Fruit fly (Drosophila melanogaster) whole organism, embryonic: ENCODE results near the gene CG32052.

Source experiments
- B-H1 ChIP-seq: fragments of 200-800 bp; sonication (Bioruptor generic); IDR thresholded peaks from 3 replicates; pipeline ENCODE4 v1.3.6; 2022; ENCODE audit warnings: missing biosample characterization, missing genetic modification characterization
- BEAF-32 ChIP-seq: fragments of 200-800 bp; sonication (Bioruptor generic); optimal IDR thresholded peaks from 3 replicates; lab custom pipeline; 2017; ENCODE audit warnings: missing biosample characterization, missing genetic modification characterization, mild to moderate bottlenecking, moderate library complexity, missing genetic modification reagents
- CG11723 ChIP-seq: fragments of 200-800 bp; sonication (Bioruptor generic); optimal IDR thresholded peaks from 2 replicates; lab custom pipeline; 2017; ENCODE audit warnings: missing biosample characterization, mild to moderate bottlenecking, missing genetic modification characterization
- CG1233 ChIP-seq: fragments of 200-800 bp; sonication (Bioruptor generic); optimal IDR thresholded peaks from 4 replicates; lab custom pipeline; 2018; ENCODE audit warnings: missing biosample characterization, mild to moderate bottlenecking, missing genetic modification characterization
- CG12769 ChIP-seq: fragments of 200-800 bp; sonication (Bioruptor generic); optimal IDR thresholded peaks from 2 replicates; lab custom pipeline; 2019; ENCODE audit warnings: missing biosample characterization, mild to moderate bottlenecking, missing genetic modification characterization, moderate library complexity
- CG13287 ChIP-seq: fragments of 200-800 bp; sonication (Bioruptor generic); IDR thresholded peaks from 2 replicates; pipeline ENCODE4 v1.3.6; 2022; ENCODE audit warnings: missing biosample characterization, missing genetic modification characterization; ENCODE audit not compliant: partially characterized antibody
- CG15269 ChIP-seq: fragments of 200-800 bp; sonication (Bioruptor generic); optimal IDR thresholded peaks from 2 replicates; lab custom pipeline; 2018; ENCODE audit warnings: missing biosample characterization, mild to moderate bottlenecking, missing genetic modification characterization, moderate library complexity
- CG1603 ChIP-seq: fragments of 200-800 bp; sonication (Bioruptor generic); optimal IDR thresholded peaks from 2 replicates; lab custom pipeline; 2019; ENCODE audit warnings: missing biosample characterization, mild to moderate bottlenecking, missing genetic modification characterization, moderate library complexity
- CG17186 ChIP-seq: fragments of 200-800 bp; sonication (Bioruptor generic); optimal IDR thresholded peaks from 3 replicates; lab custom pipeline; 2017; ENCODE audit warnings: missing biosample characterization, missing genetic modification reagents, missing genetic modification characterization
- CG2116 ChIP-seq: fragments of 200-800 bp; sonication (Bioruptor generic); optimal IDR thresholded peaks from 3 replicates; lab custom pipeline; 2018; ENCODE audit warnings: missing biosample characterization, mild to moderate bottlenecking, missing genetic modification characterization
- CG2202 ChIP-seq: fragments of 200-800 bp; sonication (Bioruptor generic); optimal IDR thresholded peaks from 2 replicates; lab custom pipeline; 2018; ENCODE audit warnings: missing biosample characterization, mild to moderate bottlenecking, missing genetic modification characterization
- CG2712 ChIP-seq: fragments of 200-800 bp; optimal IDR thresholded peaks from 3 replicates; lab custom pipeline; 2019; ENCODE audit warnings: missing biosample characterization, mild to moderate bottlenecking, missing genetic modification characterization, moderate library complexity
- CG2875 ChIP-seq: fragments of 200-800 bp; sonication (Bioruptor generic); optimal IDR thresholded peaks from 2 replicates; lab custom pipeline; 2017; ENCODE audit warnings: missing biosample characterization, mild to moderate bottlenecking, missing genetic modification characterization, missing genetic modification reagents
- CG4360 ChIP-seq: fragments of 200-800 bp; sonication (Bioruptor generic); IDR thresholded peaks from 2 replicates; pipeline ENCODE4 v1.3.6; 2022; ENCODE audit warnings: missing biosample characterization, missing genetic modification characterization
- CG4820 ChIP-seq: fragments of 200-800 bp; sonication (Bioruptor generic); optimal IDR thresholded peaks from 3 replicates; lab custom pipeline; 2016; ENCODE audit warnings: missing biosample characterization, missing genetic modification characterization
- CG6791 ChIP-seq: fragments of 200-800 bp; sonication (Bioruptor generic); IDR thresholded peaks from 3 replicates; pipeline ENCODE4 v1.3.6; 2022; ENCODE audit warnings: missing biosample characterization, missing genetic modification characterization; ENCODE audit not compliant: partially characterized antibody
- CG7357 ChIP-seq: fragments of 200-800 bp; sonication (Bioruptor generic); IDR thresholded peaks from 3 replicates; pipeline ENCODE4 v1.3.6; 2022; ENCODE audit warnings: missing biosample characterization, missing genetic modification characterization
- CG9817 ChIP-seq: fragments of 200-800 bp; sonication (Bioruptor generic); optimal IDR thresholded peaks from 2 replicates; lab custom pipeline; 2018; ENCODE audit warnings: missing biosample characterization, mild to moderate bottlenecking, missing genetic modification characterization, moderate library complexity
- CHES-1-like ChIP-seq: fragments of 200-800 bp; sonication (Bioruptor generic); optimal IDR thresholded peaks from 2 replicates; lab custom pipeline; 2016; ENCODE audit warnings: missing biosample characterization, missing genetic modification characterization
- D19A ChIP-seq: fragments of 200-800 bp; optimal IDR thresholded peaks from 3 replicates; lab custom pipeline; 2019; ENCODE audit warnings: missing biosample characterization, mild to moderate bottlenecking, missing genetic modification characterization, moderate library complexity
- Fer2 ChIP-seq: fragments of 200-800 bp; sonication (Bioruptor generic); optimal IDR thresholded peaks from 2 replicates; lab custom pipeline; 2018; ENCODE audit warnings: missing biosample characterization, mild to moderate bottlenecking, missing genetic modification characterization, moderate library complexity
- GATAe ChIP-seq: fragments of 200-800 bp; sonication (Bioruptor generic); conservative IDR thresholded peaks from 2 replicates; pipeline ENCODE4 v1.3.6; 2022; ENCODE audit warnings: missing biosample characterization, missing genetic modification characterization
- Hand ChIP-seq: fragments of 200-800 bp; sonication (Bioruptor generic); optimal IDR thresholded peaks from 2 replicates; lab custom pipeline; 2017; ENCODE audit warnings: mild to moderate bottlenecking, missing biosample characterization, missing genetic modification reagents, missing genetic modification characterization
- Neu2 ChIP-seq: fragments of 200-800 bp; sonication (Bioruptor generic); optimal IDR thresholded peaks from 3 replicates; lab custom pipeline; 2016; ENCODE audit warnings: missing biosample characterization, missing genetic modification characterization, borderline replicate concordance
- Nf-YA ChIP-seq: fragments of 200-800 bp; sonication (Bioruptor generic); IDR thresholded peaks from 2 replicates; pipeline ENCODE4 v1.3.6; 2022; ENCODE audit warnings: missing biosample characterization, missing genetic modification characterization
- Opbp ChIP-seq: fragments of 200-800 bp; sonication (Bioruptor generic); IDR thresholded peaks from 3 replicates; pipeline ENCODE4 v1.3.6; 2022; ENCODE audit warnings: missing biosample characterization, missing genetic modification characterization; ENCODE audit not compliant: partially characterized antibody
- Optix ChIP-seq: fragments of 200-800 bp; sonication (Bioruptor generic); IDR thresholded peaks from 3 replicates; pipeline ENCODE4 v1.3.6; 2022; ENCODE audit warnings: missing biosample characterization, missing genetic modification characterization
- cato ChIP-seq: fragments of 200-800 bp; sonication (Bioruptor generic); optimal IDR thresholded peaks from 2 replicates; lab custom pipeline; 2016; ENCODE audit warnings: missing biosample characterization, missing genetic modification characterization, borderline replicate concordance
- crc ChIP-seq: fragments of 200-800 bp; sonication (Bioruptor generic); optimal IDR thresholded peaks from 2 replicates; lab custom pipeline; 2016; ENCODE audit warnings: missing biosample characterization, missing genetic modification characterization
- dmrt99B ChIP-seq: fragments of 200-800 bp; sonication (Bioruptor generic); optimal IDR thresholded peaks from 2 replicates; lab custom pipeline; 2018; ENCODE audit warnings: missing biosample characterization, mild to moderate bottlenecking, missing genetic modification characterization, moderate library complexity
- ems ChIP-seq: fragments of 200-800 bp; sonication (Bioruptor generic); optimal IDR thresholded peaks from 3 replicates; lab custom pipeline; 2016; ENCODE audit warnings: missing biosample characterization, missing genetic modification characterization
- esg ChIP-seq: fragments of 200-800 bp; sonication (Bioruptor generic); conservative IDR thresholded peaks from 2 replicates; pipeline ENCODE4 v1.3.6; 2022; ENCODE audit warnings: missing biosample characterization, missing genetic modification characterization
- fd96Cb ChIP-seq: fragments of 200-800 bp; sonication (Bioruptor generic); optimal IDR thresholded peaks from 2 replicates; lab custom pipeline; 2018; ENCODE audit warnings: missing biosample characterization, mild to moderate bottlenecking, missing genetic modification characterization, moderate library complexity
- gcm ChIP-seq: fragments of 200-800 bp; sonication (Bioruptor generic); optimal IDR thresholded peaks from 2 replicates; lab custom pipeline; 2019; ENCODE audit warnings: missing biosample characterization, mild to moderate bottlenecking, missing genetic modification characterization, moderate library complexity
- gfzf ChIP-seq: fragments of 200-800 bp; sonication (Bioruptor generic); optimal IDR thresholded peaks from 2 replicates; lab custom pipeline; 2016; ENCODE audit warnings: missing biosample characterization, mild to moderate bottlenecking, missing genetic modification characterization, moderate library complexity
- hbn ChIP-seq: fragments of 200-800 bp; sonication (Bioruptor generic); IDR thresholded peaks from 2 replicates; pipeline ENCODE4 v1.3.6; 2022; ENCODE audit warnings: missing biosample characterization, missing genetic modification characterization; ENCODE audit not compliant: partially characterized antibody
- lola ChIP-seq, 3 experiments: fragments of >200 bp in 2 of 3; fragments of 200-800 bp in 1 of 3; sonication (Bioruptor generic) in 1 of 3; optimal IDR thresholded peaks; 2 replicates each; lab custom pipeline; 2017 to 2019; ENCODE audit warnings: missing biosample characterization in 3 of 3, missing genetic modification characterization in 3 of 3, mild to moderate bottlenecking in 1 of 3, moderate library complexity in 1 of 3
- odd ChIP-seq: fragments of 200-800 bp; sonication (Bioruptor generic); optimal IDR thresholded peaks from 2 replicates; lab custom pipeline; 2017; ENCODE audit warnings: missing biosample characterization, mild to moderate bottlenecking, missing genetic modification characterization
- peb ChIP-seq: fragments of 200-800 bp; sonication (Bioruptor generic); IDR thresholded peaks from 2 replicates; pipeline ENCODE4 v1.3.6; 2022; ENCODE audit warnings: missing biosample characterization, missing genetic modification characterization
- row ChIP-seq: fragments of 200-800 bp; sonication (Bioruptor generic); IDR thresholded peaks from 3 replicates; pipeline ENCODE4 v1.3.6; 2022; ENCODE audit warnings: missing biosample characterization, missing genetic modification characterization
- sd ChIP-seq: fragments of 200-800 bp; sonication (Bioruptor generic); optimal IDR thresholded peaks from 3 replicates; lab custom pipeline; 2018; ENCODE audit warnings: missing biosample characterization, mild to moderate bottlenecking, missing genetic modification characterization, moderate library complexity
- ssp ChIP-seq: fragments of 200-800 bp; sonication (Bioruptor generic); IDR thresholded peaks from 2 replicates; pipeline ENCODE4 v1.3.6; 2022; ENCODE audit warnings: missing biosample characterization, missing genetic modification characterization
- tgo ChIP-seq: fragments of 200-800 bp; sonication (Bioruptor generic); IDR thresholded peaks from 3 replicates; pipeline ENCODE4 v1.3.6; 2022; ENCODE audit warnings: missing biosample characterization, missing genetic modification characterization
- toy ChIP-seq: fragments of 200-800 bp; sonication (Bioruptor generic); IDR thresholded peaks from 2 replicates; pipeline ENCODE4 v1.3.6; 2022; ENCODE audit warnings: missing biosample characterization, missing genetic modification characterization
- tup ChIP-seq: fragments of 200-800 bp; sonication (Bioruptor generic); optimal IDR thresholded peaks from 2 replicates; lab custom pipeline; 2016; ENCODE audit warnings: missing biosample characterization, mild to moderate bottlenecking, missing genetic modification characterization, moderate library complexity
- vnd ChIP-seq: fragments of 200-800 bp; sonication (Bioruptor generic); IDR thresholded peaks from 3 replicates; pipeline ENCODE4 v1.3.6; 2022; ENCODE audit warnings: missing biosample characterization, missing genetic modification characterization; ENCODE audit not compliant: partially characterized antibody
- vvl ChIP-seq: fragments of 200-800 bp; sonication (Bioruptor generic); IDR thresholded peaks from 2 replicates; pipeline ENCODE4 v1.3.6; 2022; ENCODE audit warnings: missing biosample characterization, missing genetic modification characterization
- wdn ChIP-seq: fragments of 200-800 bp; sonication (Bioruptor generic); IDR thresholded peaks from 2 replicates; pipeline ENCODE4 v1.3.6; 2022; ENCODE audit warnings: missing biosample characterization, missing genetic modification characterization

CG32052 gene

DNA sequence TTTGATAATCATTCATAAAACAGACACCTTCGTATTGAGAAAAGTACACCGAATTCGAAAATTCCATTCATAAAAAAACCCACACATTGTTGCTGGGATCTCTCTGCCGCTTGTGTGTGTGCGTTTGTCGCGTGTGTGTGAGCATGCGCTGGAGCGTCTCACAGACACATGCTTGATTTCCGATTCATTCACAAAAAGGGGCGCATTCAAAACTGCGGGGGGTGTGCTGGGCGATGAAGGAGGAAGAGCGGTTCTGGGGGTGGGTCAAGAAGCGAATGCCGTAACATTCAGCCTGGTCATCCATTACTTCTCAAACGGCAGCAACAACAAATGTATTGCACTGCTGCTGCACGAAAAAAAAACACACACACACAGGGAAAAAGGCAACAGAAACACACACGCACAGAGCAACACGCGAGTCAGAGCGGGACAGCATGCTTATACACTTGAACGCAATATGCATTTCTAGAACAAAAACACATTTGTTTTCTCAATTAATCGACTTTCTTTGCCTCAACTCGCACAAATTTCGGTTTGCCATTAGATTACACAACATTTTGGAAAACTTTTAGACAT lies 67.1 kb downstream of the CG32052 start (continued):
- TF ChIP-seq CG12769: no peak
- no peak for TF ChIP-seq CG15269 (tag; lab: Kevin White, UChicago)
- TF ChIP-seq wdn (GFP tag; lab: Robert Waterston, UW): 0 out of 2 replicates have a peak, but pooled peaks have one; percentile 12
- 0 out of 3 replicates have a peak, but pooled peaks have one; percentile 45 for TF ChIP-seq Opbp (GFP tag; lab: Robert Waterston, UW)
- TF ChIP-seq hbn (GFP tag; lab: Robert Waterston, UW): no peak
- TF ChIP-seq Hand (GFP tag; lab: Kevin White, UChicago): no peak
- no peak for TF ChIP-seq esg (GFP tag; lab: Robert Waterston, UW)
- no peak for TF ChIP-seq gfzf
- TF ChIP-seq peb: 0 out of 2 replicates have a peak, but pooled peaks have one; percentile 7
- TF ChIP-seq CG2875 (GFP tag; lab: Kevin White, UChicago): no peak
- TF ChIP-seq cato: no peak
- TF ChIP-seq B-H1 (GFP tag; lab: Robert Waterston, UW): no peak
- TF ChIP-seq dmrt99B (tag; lab: Kevin White, UChicago): no peak
- no peak for TF ChIP-seq CG2202 (tag; lab: Kevin White, UChicago)
- no peak for TF ChIP-seq CHES-1-like
- TF ChIP-seq Fer2 (tag; lab: Kevin White, UChicago): no peak
- TF ChIP-seq row: 0 out of 3 replicates have a peak, but pooled peaks have one; percentile 20
- no peak for TF ChIP-seq D19A (tag; lab: Kevin White, UChicago)
- TF ChIP-seq CG2116: no peak
- no peak for TF ChIP-seq CG1233 (GFP tag; lab: Kevin White, UChicago)
- peak; percentile 84 for TF ChIP-seq CG4360 (GFP tag; lab: Robert Waterston, UW)
- no peak for TF ChIP-seq ssp
- TF ChIP-seq CG1603 (tag; lab: Kevin White, UChicago): peak; percentile 13
- no peak for TF ChIP-seq Neu2 (GFP tag; lab: Kevin White, UChicago)
- peak; percentile 72 for TF ChIP-seq sd (tag; lab: Kevin White, UChicago)
- no peak for TF ChIP-seq GATAe (GFP tag; lab: Robert Waterston, UW)
- no peak for TF ChIP-seq toy
- 0 out of 3 replicates have a peak, but pooled peaks have one; percentile 24 for TF ChIP-seq CG6791 (GFP tag; lab: Robert Waterston, UW)
- TF ChIP-seq CG9817 (tag; lab: Kevin White, UChicago): no peak
- TF ChIP-seq CG13287 (GFP tag; lab: Robert Waterston, UW): peak; percentile 15; the same call in 1 of the 2 replicates
- TF ChIP-seq lola (GFP tag; optimal IDR thresholded peaks at IDR 0.05; lab: Kevin White, UChicago): peak in 1 of 3 experiments; percentile 54
- no peak for TF ChIP-seq gcm
- no peak for TF ChIP-seq tgo (GFP tag; lab: Robert Waterston, UW)
- TF ChIP-seq CG11723 (GFP tag; lab: Kevin White, UChicago): no peak
- TF ChIP-seq BEAF-32 (GFP tag; lab: Kevin White, UChicago): no peak
- no peak for TF ChIP-seq ems
- no peak for TF ChIP-seq CG17186
- no peak for TF ChIP-seq Optix (GFP tag; lab: Robert Waterston, UW)
- no peak for TF ChIP-seq vnd (GFP tag; lab: Robert Waterston, UW)
- no peak for TF ChIP-seq CG7357 (GFP tag; lab: Robert Waterston, UW)
- no peak for TF ChIP-seq tup (GFP tag; lab: Kevin White, UChicago)
- peak; percentile 62 for TF ChIP-seq vvl
- TF ChIP-seq fd96Cb (tag; lab: Kevin White, UChicago): no peak
- TF ChIP-seq CG2712 (tag; lab: Kevin White, UChicago): no peak
- TF ChIP-seq Nf-YA (GFP tag; lab: Robert Waterston, UW): no peak
- no peak for TF ChIP-seq crc (GFP tag; lab: Kevin White, UChicago)
- TF ChIP-seq CG4820 (GFP tag; lab: Kevin White, UChicago): no peak
- no peak for TF ChIP-seq odd (GFP tag; lab: Kevin White, UChicago)
